Worm (Caenorhabditis elegans) whole organism, L3 larva: Measurements from ENCODE around the gene chk-2.
A peak's percentile ranks its signal among the peaks of the same experiment; 100 is the strongest.
"Not testable (repeated sequence)": the region's sequence is repeated elsewhere in the genome, so short reads cannot be mapped to it uniquely, and the experiment has no call there.

Experiments used
- ZK546.5 ChIP-seq: sonication (generic microtip); optimal IDR thresholded peaks from 2 replicates; lab custom pipeline; 2017; ENCODE audit warnings: missing biosample characterization, missing genetic modification characterization
- ama-1 ChIP-seq: fragments of 150-350 bp; optimal IDR thresholded peaks from 2 replicates; lab custom pipeline; 2018
- ceh-28 ChIP-seq: fragments of 150-350 bp; optimal IDR thresholded peaks from 2 replicates; lab custom pipeline; 2014; ENCODE audit warnings: missing biosample characterization, missing genetic modification reagents, missing genetic modification characterization
- ceh-82 ChIP-seq: fragments of 150-350 bp; optimal IDR thresholded peaks from 2 replicates; lab custom pipeline; 2014; ENCODE audit warnings: missing biosample characterization, missing genetic modification characterization
- ceh-9 ChIP-seq: sonication (generic microtip); optimal IDR thresholded peaks from 2 replicates; lab custom pipeline; 2018; ENCODE audit warnings: missing biosample characterization, missing genetic modification characterization
- egl-27 ChIP-seq: sonication (generic microtip); optimal IDR thresholded peaks from 4 replicates; lab custom pipeline; 2017; ENCODE audit warnings: missing biosample characterization, missing genetic modification reagents, missing genetic modification characterization
- elt-1 ChIP-seq: fragments of 150-350 bp; optimal IDR thresholded peaks from 2 replicates; lab custom pipeline; 2014; ENCODE audit warnings: missing biosample characterization, missing genetic modification characterization
- elt-2 ChIP-seq: sonication (generic microtip); optimal IDR thresholded peaks from 2 replicates; lab custom pipeline; 2016; ENCODE audit warnings: missing genetic modification reagents, mild to moderate bottlenecking, missing genetic modification characterization, missing compliant biosample characterization
- elt-3 ChIP-seq, 3 experiments: fragments of 150-350 bp in 1 of 3; sonication (generic microtip) in 2 of 3; optimal IDR thresholded peaks; 2 replicates in 2 of 3; 4 replicates in 1 of 3; lab custom pipeline; 2014 to 2017; ENCODE audit warnings: missing biosample characterization in 3 of 3, missing genetic modification characterization in 3 of 3
- fkh-10 ChIP-seq: sonication (generic microtip); optimal IDR thresholded peaks from 2 replicates; lab custom pipeline; 2017; ENCODE audit warnings: missing biosample characterization, missing genetic modification reagents, missing genetic modification characterization
- fkh-2 ChIP-seq: fragments of 150-350 bp; optimal IDR thresholded peaks from 2 replicates; lab custom pipeline; 2014; ENCODE audit warnings: missing biosample characterization, missing genetic modification reagents, missing genetic modification characterization
- jun-1 ChIP-seq: fragments of 150-350 bp; optimal IDR thresholded peaks from 2 replicates; lab custom pipeline; 2014; ENCODE audit warnings: missing biosample characterization, missing genetic modification reagents, missing genetic modification characterization
- lin-15B ChIP-seq: fragments of 150-350 bp; optimal IDR thresholded peaks from 2 replicates; lab custom pipeline; 2014; ENCODE audit warnings: missing biosample characterization, missing genetic modification characterization
- lin-39 ChIP-seq: fragments of 150-350 bp; optimal IDR thresholded peaks from 2 replicates; lab custom pipeline; 2018; ENCODE audit warnings: missing biosample characterization, missing genetic modification reagents, missing genetic modification characterization
- mdl-1 ChIP-seq: fragments of 150-350 bp; optimal IDR thresholded peaks from 2 replicates; lab custom pipeline; 2014; ENCODE audit warnings: missing biosample characterization, missing genetic modification characterization
- nfya-1 ChIP-seq: sonication (generic microtip); optimal IDR thresholded peaks from 2 replicates; lab custom pipeline; 2017; ENCODE audit warnings: missing genetic modification characterization, mild to moderate bottlenecking, missing compliant biosample characterization, antibody characterized with exemption, moderate library complexity; ENCODE audit not compliant: insufficient read depth
- nhr-11 ChIP-seq: fragments of 150-350 bp; optimal IDR thresholded peaks from 2 replicates; lab custom pipeline; 2014; ENCODE audit warnings: missing biosample characterization, missing genetic modification characterization
- nhr-12 ChIP-seq: fragments of 150-350 bp; optimal IDR thresholded peaks from 2 replicates; lab custom pipeline; 2014; ENCODE audit warnings: missing biosample characterization, missing genetic modification characterization
- nhr-23 ChIP-seq: fragments of 150-350 bp; optimal IDR thresholded peaks from 2 replicates; lab custom pipeline; 2014; ENCODE audit warnings: missing biosample characterization, missing genetic modification reagents, missing genetic modification characterization
- nhr-237 ChIP-seq: fragments of 150-350 bp; optimal IDR thresholded peaks from 2 replicates; lab custom pipeline; 2014; ENCODE audit warnings: missing biosample characterization, missing genetic modification characterization
- nhr-25 ChIP-seq: sonication (generic microtip); optimal IDR thresholded peaks from 2 replicates; lab custom pipeline; 2017; ENCODE audit warnings: missing biosample characterization, missing genetic modification characterization
- nhr-43 ChIP-seq: sonication (generic microtip); optimal IDR thresholded peaks from 2 replicates; lab custom pipeline; 2016; ENCODE audit warnings: mild to moderate bottlenecking, missing genetic modification characterization, missing compliant biosample characterization; ENCODE audit not compliant: poor library complexity, severe bottlenecking
- nhr-76 ChIP-seq: fragments of 150-350 bp; sonication (generic microtip); optimal IDR thresholded peaks from 5 replicates; lab custom pipeline; 2014; ENCODE audit warnings: missing biosample characterization, missing genetic modification characterization
- pqm-1 ChIP-seq: fragments of 150-350 bp; optimal IDR thresholded peaks from 2 replicates; lab custom pipeline; 2017; ENCODE audit warnings: missing biosample characterization, missing genetic modification characterization, inconsistent platforms
- sea-2 ChIP-seq: fragments of 150-350 bp; sonication (generic microtip); optimal IDR thresholded peaks from 4 replicates; lab custom pipeline; 2014; ENCODE audit warnings: missing biosample characterization, missing genetic modification reagents, missing genetic modification characterization
- snpc-4 ChIP-seq: fragments of 150-350 bp; optimal IDR thresholded peaks from 2 replicates; lab custom pipeline; 2014; ENCODE audit warnings: missing biosample characterization, missing genetic modification characterization
- tbx-2 ChIP-seq: sonication (generic microtip); optimal IDR thresholded peaks from 2 replicates; lab custom pipeline; 2016; ENCODE audit warnings: mild to moderate bottlenecking, missing genetic modification characterization, missing compliant biosample characterization
- unc-62 ChIP-seq: fragments of 150-350 bp; sonication (generic microtip); optimal IDR thresholded peaks from 4 replicates; lab custom pipeline; 2014; ENCODE audit warnings: missing biosample characterization, missing genetic modification reagents, missing genetic modification characterization
- zag-1 ChIP-seq: fragments of 150-350 bp; optimal IDR thresholded peaks from 2 replicates; lab custom pipeline; 2014; ENCODE audit warnings: missing biosample characterization, missing genetic modification characterization
- ztf-4 ChIP-seq: fragments of 150-350 bp; optimal IDR thresholded peaks from 2 replicates; lab custom pipeline; 2014; ENCODE audit warnings: missing biosample characterization, missing genetic modification characterization

The chk-2 gene

DNA sequence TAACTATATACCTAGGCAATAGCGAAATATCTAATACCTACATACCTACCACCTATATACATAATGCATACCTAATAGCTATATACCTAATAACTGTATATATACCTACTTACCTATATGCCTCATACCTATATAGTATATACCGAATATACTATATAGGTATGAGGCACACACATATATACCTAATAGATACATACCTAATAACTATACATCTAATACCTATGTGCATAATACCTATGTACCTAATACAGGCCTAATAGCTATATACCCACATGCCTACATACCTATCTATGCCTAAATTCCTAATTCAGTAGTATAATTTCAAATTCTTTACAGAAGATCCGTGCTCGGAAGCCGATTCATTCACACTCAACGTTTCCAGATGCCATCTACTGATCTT, 38.7 kb upstream of the chk-2 start:
- TF ChIP-seq nhr-76 (tag; lab: Kevin White, UChicago) (no peak), ztf-4 (no peak)

DNA sequence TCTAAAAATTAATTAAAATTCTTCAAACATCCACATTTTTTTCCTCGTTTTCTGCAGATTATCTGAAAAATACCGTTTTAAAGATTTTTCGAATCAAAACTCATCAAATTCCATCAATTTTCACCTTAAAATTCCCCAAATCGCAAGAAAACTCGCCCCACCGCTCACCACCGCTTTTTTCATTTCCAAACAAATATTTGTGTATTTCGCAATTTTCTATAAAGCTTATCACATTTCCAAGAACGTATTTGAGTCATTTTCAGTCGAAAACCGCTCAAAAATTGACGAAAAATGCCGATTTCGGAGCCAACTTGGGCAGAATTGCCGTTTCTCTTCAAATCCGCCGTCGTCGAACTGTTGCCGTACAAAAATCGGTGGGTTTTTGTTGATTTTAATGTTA, 33.9 kb upstream of the chk-2 start, which contains the start of gene Y60A3A.8:
Gene Y60A3A.8, plus strand, starts transcription at position 258 of the 400 bp plus-strand sequence.
- not testable (repeated sequence) for TF ChIP-seq ama-1 (lab: Kevin White, UChicago); nhr-11 (tag; lab: Kevin White, UChicago); ceh-28

ce11 chrV:19948993-19949392, 33.2 kb upstream of the chk-2 start, which contains the start of gene tmed-4:
TSS of gene tmed-4 (minus strand) at chrV:19949093.
- not testable (repeated sequence) for TF ChIP-seq nhr-12; ama-1 (lab: Kevin White, UChicago); ceh-9 (tag; lab: Kevin White, UChicago)

ce11 chrV:19946529-19946928, 30.7 kb upstream of the chk-2 start, which contains the start of gene dhs-24:
TSS of gene dhs-24 (minus strand) at chrV:19946629.
- TF ChIP-seq nhr-25 (tag; lab: Kevin White, UChicago) (no peak), pqm-1 (tag; lab: Kevin White, UChicago) (no peak), nhr-237 (tag; lab: Kevin White, UChicago) (no peak), elt-2 (tag; lab: Kevin White, UChicago) (no peak), sea-2 (GFP tag; lab: Kevin White, UChicago) (no peak), egl-27 (no peak), elt-1 (no peak), ceh-9 (tag; lab: Kevin White, UChicago) (no peak), nhr-12 (no peak), nhr-23 (tag; lab: Kevin White, UChicago) (no peak), unc-62 (no peak)

DNA sequence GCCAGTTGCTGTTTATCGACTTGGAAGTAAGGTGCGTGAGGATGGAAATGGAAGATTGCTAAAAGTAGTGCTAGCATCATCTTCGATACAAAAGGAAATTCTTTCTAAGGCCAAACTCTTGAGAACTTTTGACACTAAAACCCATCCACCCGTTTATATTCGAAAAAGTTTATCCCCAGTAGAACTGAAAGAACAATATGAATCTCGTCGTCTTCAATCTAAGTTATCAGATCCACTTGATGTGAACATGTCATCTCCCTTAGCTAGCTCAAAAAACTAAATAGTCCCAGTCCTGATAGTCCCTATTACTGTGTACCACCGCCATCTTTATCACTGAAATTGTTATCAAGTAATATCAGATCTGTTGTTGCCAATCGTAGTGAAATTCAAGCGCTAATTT, 21.1 kb upstream of the chk-2 start:
- TF ChIP-seq mdl-1 (tag; lab: Kevin White, UChicago) (no peak), tbx-2 (tag; lab: Kevin White, UChicago) (no peak), nhr-43 (tag; lab: Kevin White, UChicago) (no peak), ztf-4 (no peak), snpc-4 (no peak), unc-62 (no peak), nhr-237 (tag; lab: Kevin White, UChicago) (no peak), ZK546.5 (no peak), lin-39 (no peak), elt-3 (tag; optimal IDR thresholded peaks at IDR 0.05; lab: Kevin White, UChicago) (no peak), pqm-1 (tag; lab: Kevin White, UChicago) (no peak), ceh-9 (tag; lab: Kevin White, UChicago) (no peak), lin-15B (tag; lab: Kevin White, UChicago) (no peak), zag-1 (no peak), ceh-82 (no peak), fkh-2 (tag; lab: Kevin White, UChicago) (no peak), nfya-1 (tag; lab: Kevin White, UChicago) (no peak), fkh-10 (no peak), nhr-23 (tag; lab: Kevin White, UChicago) (no peak), jun-1 (tag; lab: Kevin White, UChicago) (no peak)

DNA sequence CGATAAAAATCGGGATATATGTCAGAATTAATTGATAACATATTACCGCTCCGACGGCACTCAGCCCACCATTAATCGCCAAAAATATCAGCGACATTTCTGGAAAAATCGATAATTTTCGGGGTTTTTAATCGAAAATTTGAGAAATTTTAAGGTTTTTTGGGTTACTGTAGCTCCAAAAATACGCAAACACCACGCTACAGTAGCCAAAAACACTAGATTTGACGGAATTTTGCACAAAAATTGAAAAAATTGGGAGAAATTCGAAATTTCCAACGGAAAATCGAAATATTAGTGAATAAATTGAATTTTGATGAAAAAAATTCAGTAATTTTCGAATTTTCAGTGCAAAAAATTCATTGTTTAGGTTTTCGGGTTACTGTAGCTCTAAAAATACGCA, 18.4 kb upstream of the chk-2 start, which contains the start of gene algn-7:
Gene algn-7, minus strand, starts transcription at position 101 of the 400 bp plus-strand sequence.
- no peak for TF ChIP-seq nfya-1 (tag; lab: Kevin White, UChicago)

ce11 chrV:19923924-19924323, 8.1 kb upstream of the chk-2 start, which contains the start of gene skr-4:
TSS of gene skr-4 (plus strand) at chrV:19924224.
- TF ChIP-seq elt-2 (tag; lab: Kevin White, UChicago), result peak; percentile 10
- no peak for TF ChIP-seq unc-62
- no peak for TF ChIP-seq ZK546.5
